Fruit fly (Drosophila melanogaster): Measurements from ENCODE around the gene CG13305.

CG13305 gene

DNA sequence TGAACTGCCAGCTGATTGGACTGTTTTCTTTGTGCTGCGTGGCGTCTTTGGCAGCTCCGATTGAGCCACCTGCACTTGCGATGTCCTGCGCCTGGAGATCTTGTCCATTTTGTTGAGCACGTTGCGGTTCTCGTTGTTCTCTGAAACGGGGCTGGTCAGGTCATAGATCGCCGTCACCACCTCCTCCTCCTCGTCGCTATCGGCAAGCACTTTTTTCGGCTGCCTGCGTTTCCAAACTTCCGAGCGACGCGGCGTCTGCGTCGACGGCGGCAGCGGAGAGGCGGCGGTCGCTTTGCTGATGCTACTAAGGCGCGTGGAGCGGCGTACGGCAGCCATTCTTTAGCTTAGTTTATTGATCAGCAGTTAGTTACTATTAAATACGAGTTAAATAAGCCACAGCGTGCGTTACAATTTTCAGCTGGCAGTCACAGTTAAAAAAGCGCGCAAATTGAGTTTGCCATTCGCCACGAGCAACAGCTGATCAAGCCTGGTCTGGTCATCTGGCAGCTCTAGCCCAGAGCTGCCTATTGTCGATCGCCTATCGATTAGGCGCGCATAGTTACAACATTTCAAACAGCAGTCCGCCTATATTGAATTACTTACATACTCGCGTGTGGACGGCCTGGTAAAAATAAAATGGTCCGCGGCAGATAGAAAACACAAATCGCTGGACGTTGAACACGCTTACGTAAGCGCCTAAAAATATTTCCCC is 12.9 kb downstream of the CG13305 start, which contains the start of gene Cdc6 (continued):
- no peak for TF ChIP-seq CG2889 (GFP tag; IDR thresholded peaks at IDR 0.05)
- peak; percentile 12 for TF ChIP-seq CG15601 (tag; optimal IDR thresholded peaks at IDR 0.05)
- no peak for TF ChIP-seq CG17328 (GFP tag; IDR thresholded peaks at IDR 0.05)
- no peak for TF ChIP-seq twi (tag; optimal IDR thresholded peaks at IDR 0.05)
- no peak for TF ChIP-seq CG2120 (GFP tag; optimal IDR thresholded peaks at IDR 0.05)
- TF ChIP-seq CG12236 (GFP tag; optimal IDR thresholded peaks at IDR 0.05), result no peak
- TF ChIP-seq Hmx (GFP tag; optimal IDR thresholded peaks at IDR 0.05), result no peak
- no peak for TF ChIP-seq CG32772 (GFP tag; IDR thresholded peaks at IDR 0.05)
- no peak for TF ChIP-seq crc (GFP tag; optimal IDR thresholded peaks at IDR 0.05)
- no peak for TF ChIP-seq mirr (GFP tag; optimal IDR thresholded peaks at IDR 0.05)
- TF ChIP-seq nerfin-2 (GFP tag; IDR thresholded peaks at IDR 0.05; ENCODE audit: partially characterized antibody), result no peak
- no peak for TF ChIP-seq bab2 (GFP tag; optimal IDR thresholded peaks at IDR 0.05)
- TF ChIP-seq sima (GFP tag; optimal IDR thresholded peaks at IDR 0.05), result no peak
- TF ChIP-seq MESR4 (GFP tag; optimal IDR thresholded peaks at IDR 0.05), result peak; percentile 49
- TF ChIP-seq exex (tag; optimal IDR thresholded peaks at IDR 0.05), result no peak
- TF ChIP-seq Hr78 (GFP tag; optimal IDR thresholded peaks at IDR 0.05), result peak in 1 of 2 experiments; percentile 4
- TF ChIP-seq sens (GFP tag), result peak; percentile 17
- no peak for TF ChIP-seq CG15269 (tag; optimal IDR thresholded peaks at IDR 0.05)
- no peak for TF ChIP-seq Gsc (GFP tag; IDR thresholded peaks at IDR 0.05)
- TF ChIP-seq gsb-n (tag; optimal IDR thresholded peaks at IDR 0.05), result peak; percentile 58
- TF ChIP-seq CG10147 (GFP tag; optimal IDR thresholded peaks at IDR 0.05), result no peak
- peak; percentile 83 for TF ChIP-seq pzg (GFP tag; optimal IDR thresholded peaks at IDR 0.05)
- no peak for TF ChIP-seq lab (GFP tag; optimal IDR thresholded peaks at IDR 0.05)
- peak; percentile 89 for TF ChIP-seq Dref (GFP tag; IDR thresholded peaks at IDR 0.05)
- no peak for TF ChIP-seq corto (GFP tag; optimal IDR thresholded peaks at IDR 0.05)
- no peak for TF ChIP-seq CG12744 (GFP tag; optimal IDR thresholded peaks at IDR 0.05)
- no peak for TF ChIP-seq grau (tag; optimal IDR thresholded peaks at IDR 0.05)
- no peak for TF ChIP-seq peb (GFP tag; IDR thresholded peaks at IDR 0.05)
- peak; percentile 4 for TF ChIP-seq CHES-1-like (GFP tag; optimal IDR thresholded peaks at IDR 0.05)
- peak; percentile 62 for TF ChIP-seq CG3995 (GFP tag; optimal IDR thresholded peaks at IDR 0.05)
- TF ChIP-seq CG14050 (GFP tag; IDR thresholded peaks at IDR 0.05), result no peak
- TF ChIP-seq Med (GFP tag), result peak; percentile 78
- TF ChIP-seq ftz-f1 (GFP tag; optimal IDR thresholded peaks at IDR 0.05), result no peak
- 0 out of 3 replicates have a peak, but pooled peaks have one; percentile 43 for TF ChIP-seq HLH4C (GFP tag; IDR thresholded peaks at IDR 0.05; ENCODE audit: partially characterized antibody)
- no peak for TF ChIP-seq ems (GFP tag; optimal IDR thresholded peaks at IDR 0.05)
- TF ChIP-seq rib (GFP tag; IDR thresholded peaks at IDR 0.05), result no peak
- peak; percentile 44 for TF ChIP-seq trem (tag; optimal IDR thresholded peaks at IDR 0.05)
- peak; percentile 3 for TF ChIP-seq CG2712 (tag; optimal IDR thresholded peaks at IDR 0.05)
- TF ChIP-seq sd (tag; optimal IDR thresholded peaks at IDR 0.05), result no peak
- TF ChIP-seq Myb (GFP tag; optimal IDR thresholded peaks at IDR 0.05), result peak; percentile 53
- TF ChIP-seq CG1647 (GFP tag; optimal IDR thresholded peaks at IDR 0.05), result no peak
- no peak for TF ChIP-seq CG17359 (tag; optimal IDR thresholded peaks at IDR 0.05)
- TF ChIP-seq Fer3 (tag; optimal IDR thresholded peaks at IDR 0.05), result no peak
- TF ChIP-seq CG18262 (tag; optimal IDR thresholded peaks at IDR 0.05), result no peak
- TF ChIP-seq BtbVII (GFP tag; optimal IDR thresholded peaks at IDR 0.05), result no peak
- TF ChIP-seq D19B (GFP tag; optimal IDR thresholded peaks at IDR 0.05), result no peak
- TF ChIP-seq ken (GFP tag; IDR thresholded peaks at IDR 0.05), result no peak
- TF ChIP-seq Sry-δ (GFP tag; optimal IDR thresholded peaks at IDR 0.05), result peak; percentile 47
- no peak for TF ChIP-seq sr (GFP tag; IDR thresholded peaks at IDR 0.05)
- TF ChIP-seq CG18476 (GFP tag; optimal IDR thresholded peaks at IDR 0.05), result no peak
